Worm (Caenorhabditis elegans) whole organism, young adult: Measurements from ENCODE around the gene F38B7.10.

ENCODE experiments used
- B0261.1 ChIP-seq: sonication (generic microtip); optimal IDR thresholded peaks from 2 replicates; lab custom pipeline; 2016; ENCODE audit warnings: mild to moderate bottlenecking, missing genetic modification characterization, moderate library complexity, missing compliant biosample characterization
- C06A6.2 ChIP-seq: fragments of 200-800 bp; sonication (Bioruptor generic); conservative IDR thresholded peaks from 2 replicates; pipeline ENCODE4 v1.3.6; 2022; ENCODE audit warnings: missing genetic modification characterization, missing compliant biosample characterization
- F33H1.4 ChIP-seq: fragments of 200-800 bp; sonication (Bioruptor generic); IDR thresholded peaks from 2 replicates; pipeline ENCODE4 v1.3.6; 2022; ENCODE audit warnings: missing genetic modification reagents, missing genetic modification characterization, missing compliant biosample characterization
- F49E8.2 ChIP-seq: sonication (generic microtip); optimal IDR thresholded peaks from 3 replicates; lab custom pipeline; 2017; ENCODE audit warnings: missing genetic modification characterization, mild to moderate bottlenecking, missing compliant biosample characterization, antibody characterized with exemption, moderate library complexity; ENCODE audit not compliant: insufficient read depth
- F55B11.4 ChIP-seq: sonication (generic microtip); optimal IDR thresholded peaks from 2 replicates; lab custom pipeline; 2016; ENCODE audit warnings: missing compliant biosample characterization, missing genetic modification characterization, borderline replicate concordance; ENCODE audit not compliant: insufficient read depth
- F57A8.1 ChIP-seq: fragments of 200-800 bp; sonication (Bioruptor generic); optimal IDR thresholded peaks from 2 replicates; lab custom pipeline; 2018; ENCODE audit warnings: mild to moderate bottlenecking, missing genetic modification characterization, moderate library complexity, missing compliant biosample characterization
- akir-1 ChIP-seq: fragments of 200-800 bp; sonication (Bioruptor generic); optimal IDR thresholded peaks from 2 replicates; lab custom pipeline; 2018; ENCODE audit warnings: mild to moderate bottlenecking, missing genetic modification characterization, moderate library complexity, missing compliant biosample characterization
- aptf-2 ChIP-seq: fragments of 200-800 bp; sonication (Bioruptor generic); conservative IDR thresholded peaks from 2 replicates; pipeline ENCODE4 v1.3.6; 2022; ENCODE audit warnings: missing genetic modification reagents, missing genetic modification characterization, missing compliant biosample characterization
- attf-6 ChIP-seq: fragments of 200-800 bp; sonication (Bioruptor generic); IDR thresholded peaks from 2 replicates; pipeline ENCODE4 v1.3.6; 2022; ENCODE audit warnings: missing genetic modification reagents, missing genetic modification characterization, missing compliant biosample characterization
- cebp-1 ChIP-seq, 2 experiments: fragments of 200-800 bp in 1 of 2; sonication (Bioruptor generic) in 1 of 2; sonication (generic microtip) in 1 of 2; IDR thresholded peaks in 1 of 2; optimal IDR thresholded peaks in 1 of 2; 2 replicates each; pipeline versions ENCODE4 v1.3.6 to Lab custom; 2017 to 2022; ENCODE audit warnings: missing compliant biosample characterization in 2 of 2, missing genetic modification characterization in 2 of 2, mild to moderate bottlenecking in 1 of 2, missing genetic modification reagents in 1 of 2, moderate library complexity in 1 of 2
- ceh-91 ChIP-seq: fragments of 200-800 bp; sonication (Bioruptor generic); IDR thresholded peaks from 2 replicates; pipeline ENCODE4 v1.3.6; 2022; ENCODE audit warnings: missing genetic modification reagents, missing genetic modification characterization, missing compliant biosample characterization
- dox-1 ChIP-seq: fragments of 200-800 bp; sonication (Bioruptor generic); IDR thresholded peaks from 2 replicates; pipeline ENCODE4 v1.3.6; 2022; ENCODE audit warnings: missing genetic modification reagents, missing genetic modification characterization, missing compliant biosample characterization
- dpff-1 ChIP-seq: sonication (generic microtip); optimal IDR thresholded peaks from 2 replicates; lab custom pipeline; 2017; ENCODE audit warnings: mild to moderate bottlenecking, missing genetic modification characterization, missing compliant biosample characterization
- dpl-1 ChIP-seq: fragments of 150-350 bp; optimal IDR thresholded peaks from 2 replicates; lab custom pipeline; 2014; ENCODE audit warnings: missing biosample characterization, missing genetic modification reagents, missing genetic modification characterization
- efl-1 ChIP-seq: fragments of 150-350 bp; optimal IDR thresholded peaks from 2 replicates; lab custom pipeline; 2014; ENCODE audit warnings: missing biosample characterization, missing genetic modification reagents, missing genetic modification characterization
- egl-44 ChIP-seq: fragments of 200-800 bp; sonication (Bioruptor generic); IDR thresholded peaks from 2 replicates; pipeline ENCODE4 v1.3.6; 2022; ENCODE audit warnings: missing genetic modification reagents, missing genetic modification characterization, missing compliant biosample characterization
- egrh-3 ChIP-seq: fragments of 200-800 bp; sonication (Bioruptor generic); IDR thresholded peaks from 2 replicates; pipeline ENCODE4 v1.3.6; 2022; ENCODE audit warnings: missing genetic modification reagents, missing genetic modification characterization, missing compliant biosample characterization
- ets-4 ChIP-seq: fragments of 200-800 bp; sonication (Bioruptor generic); optimal IDR thresholded peaks from 2 replicates; lab custom pipeline; 2018; ENCODE audit warnings: mild to moderate bottlenecking, missing genetic modification characterization, missing compliant biosample characterization
- hlh-26 ChIP-seq: fragments of 200-800 bp; sonication (Bioruptor generic); conservative IDR thresholded peaks from 2 replicates; pipeline ENCODE4 v1.3.6; 2022; ENCODE audit warnings: missing genetic modification reagents, missing genetic modification characterization, missing compliant biosample characterization
- hmg-1.2 ChIP-seq: fragments of 200-800 bp; sonication (Bioruptor generic); IDR thresholded peaks from 2 replicates; pipeline ENCODE4 v1.3.6; 2022; ENCODE audit warnings: missing genetic modification reagents, missing genetic modification characterization, missing compliant biosample characterization
- hmg-20 ChIP-seq: fragments of 200-800 bp; sonication (Bioruptor generic); IDR thresholded peaks from 2 replicates; pipeline ENCODE4 v1.3.6; 2022; ENCODE audit warnings: missing genetic modification reagents, missing genetic modification characterization, missing compliant biosample characterization
- hsf-1 ChIP-seq: fragments of 200-800 bp; sonication (Bioruptor generic); IDR thresholded peaks from 2 replicates; pipeline ENCODE4 v1.3.6; 2022; ENCODE audit warnings: missing genetic modification reagents, missing genetic modification characterization, missing compliant biosample characterization
- lin-26 ChIP-seq: fragments of 200-800 bp; sonication (Bioruptor generic); IDR thresholded peaks from 2 replicates; pipeline ENCODE4 v1.3.6; 2022; ENCODE audit warnings: missing genetic modification reagents, missing genetic modification characterization, missing compliant biosample characterization
- lin-35 ChIP-seq, 3 experiments: fragments of 150-350 bp in 2 of 3; sonication (generic microtip) in 1 of 3; optimal IDR thresholded peaks; 2 replicates each; lab custom pipeline; 2014 to 2018; ENCODE audit warnings: missing biosample characterization in 3 of 3, missing genetic modification characterization in 3 of 3, missing genetic modification reagents in 3 of 3
- lin-40 ChIP-seq: sonication (generic microtip); optimal IDR thresholded peaks from 2 replicates; lab custom pipeline; 2016; ENCODE audit warnings: missing genetic modification characterization, mild to moderate bottlenecking, missing compliant biosample characterization, missing genotype, missing genetic modification reagents
- lin-54 ChIP-seq: fragments of 200-800 bp; sonication (Bioruptor generic); optimal IDR thresholded peaks from 2 replicates; lab custom pipeline; 2018; ENCODE audit warnings: mild to moderate bottlenecking, missing genetic modification characterization, missing compliant biosample characterization
- mxl-1 ChIP-seq: sonication (generic microtip); optimal IDR thresholded peaks from 2 replicates; lab custom pipeline; 2016; ENCODE audit warnings: missing genetic modification characterization, missing compliant biosample characterization
- nfyb-1 ChIP-seq: fragments of 200-800 bp; sonication (Bioruptor generic); IDR thresholded peaks from 2 replicates; pipeline ENCODE4 v1.3.6; 2022; ENCODE audit warnings: missing genetic modification reagents, missing genetic modification characterization, missing compliant biosample characterization
- nhr-179 ChIP-seq: sonication (generic microtip); optimal IDR thresholded peaks from 2 replicates; lab custom pipeline; 2016; ENCODE audit warnings: mild to moderate bottlenecking, missing genetic modification characterization, missing compliant biosample characterization
- nhr-90 ChIP-seq: sonication (generic microtip); optimal IDR thresholded peaks from 2 replicates; lab custom pipeline; 2016; ENCODE audit warnings: missing genotype, mild to moderate bottlenecking, missing genetic modification characterization, missing compliant biosample characterization
- pbrm-1 ChIP-seq: fragments of 200-800 bp; sonication (Bioruptor generic); IDR thresholded peaks from 2 replicates; pipeline ENCODE4 v1.3.6; 2022; ENCODE audit warnings: missing genetic modification reagents, missing genetic modification characterization, missing compliant biosample characterization
- rcor-1 ChIP-seq: fragments of 200-800 bp; sonication (Bioruptor generic); IDR thresholded peaks from 2 replicates; pipeline ENCODE4 v1.3.6; 2022; ENCODE audit warnings: missing genetic modification reagents, missing genetic modification characterization, missing compliant biosample characterization
- rec-8 ChIP-seq, 2 experiments: sonication (generic microtip); optimal IDR thresholded peaks; 2 replicates each; lab custom pipeline; 2016; ENCODE audit warnings: mild to moderate bottlenecking in 2 of 2, missing genetic modification characterization in 2 of 2, missing genetic modification reagents in 2 of 2, missing genotype in 2 of 2, missing biosample characterization in 1 of 2, missing compliant biosample characterization in 1 of 2, moderate library complexity in 1 of 2
- sdz-38 ChIP-seq: sonication (generic microtip); optimal IDR thresholded peaks from 2 replicates; lab custom pipeline; 2016; ENCODE audit warnings: missing genotype, missing genetic modification characterization, missing compliant biosample characterization
- snpc-3.4 ChIP-seq: sonication (generic microtip); optimal IDR thresholded peaks from 2 replicates; lab custom pipeline; 2017; ENCODE audit warnings: missing genetic modification characterization, mild to moderate bottlenecking, missing compliant biosample characterization, antibody characterized with exemption, moderate library complexity, missing genotype, missing genetic modification reagents
- unc-130 ChIP-seq: sonication (generic microtip); optimal IDR thresholded peaks from 2 replicates; lab custom pipeline; 2016; ENCODE audit warnings: missing genetic modification reagents, missing genetic modification characterization, missing compliant biosample characterization
- unc-62 ChIP-seq: fragments of 150-350 bp; optimal IDR thresholded peaks from 2 replicates; lab custom pipeline; 2014; ENCODE audit warnings: missing biosample characterization, missing genetic modification reagents, missing genetic modification characterization
- ztf-28 ChIP-seq: fragments of 200-800 bp; sonication (Bioruptor generic); IDR thresholded peaks from 2 replicates; pipeline ENCODE4 v1.3.6; 2022; ENCODE audit warnings: missing genetic modification reagents, missing genetic modification characterization, missing compliant biosample characterization

Gene F38B7.10

ce11 chrV:11554260-11554659, 8.9 kb downstream of the F38B7.10 start, which contains the start of gene duo-1 (continued):
- peak; percentile 79 for TF ChIP-seq ceh-91 (GFP tag; lab: Robert Waterston, UW)
- no peak for TF ChIP-seq cebp-1 (GFP tag; IDR thresholded peaks at IDR 0.05; lab: Robert Waterston, UW)
- no peak for TF ChIP-seq cebp-1 (tag; optimal IDR thresholded peaks at IDR 0.05; lab: Kevin White, UChicago)
- TF ChIP-seq nhr-179, result no peak
- peak; percentile 49 for TF ChIP-seq snpc-3.4 (tag; lab: Kevin White, UChicago)
- peak; percentile 28; the same call in 1 of the 2 replicates for TF ChIP-seq hmg-1.2 (GFP tag; lab: Robert Waterston, UW)
- peak; percentile 55 for TF ChIP-seq dox-1
- no peak for TF ChIP-seq hlh-26
- TF ChIP-seq attf-6 (GFP tag; lab: Robert Waterston, UW), result no peak
- TF ChIP-seq sdz-38 (tag; lab: Kevin White, UChicago), result no peak
- no peak for TF ChIP-seq F49E8.2 (tag; lab: Kevin White, UChicago)
- TF ChIP-seq unc-62, result no peak
- peak in 1 of 3 experiments; percentile 41 for TF ChIP-seq lin-35 (GFP tag; optimal IDR thresholded peaks at IDR 0.05; lab: Kevin White, UChicago)
- peak; percentile 57 for TF ChIP-seq lin-54
- no peak for TF ChIP-seq rec-8 (tag; optimal IDR thresholded peaks at IDR 0.05; lab: Kevin White, UChicago)
- peak; percentile 66 for TF ChIP-seq F33H1.4 (GFP tag; lab: Robert Waterston, UW)
- peak; percentile 82 for TF ChIP-seq dpl-1 (GFP tag; lab: Kevin White, UChicago)
- no peak for TF ChIP-seq dpff-1
- peak; percentile 95 for TF ChIP-seq efl-1 (GFP tag; lab: Kevin White, UChicago)
- TF ChIP-seq ets-4 (GFP tag; lab: Kevin White, UChicago), result no peak
- TF ChIP-seq unc-130, result peak; percentile 60
- TF ChIP-seq rcor-1 (GFP tag; lab: Robert Waterston, UW), result peak; percentile 72
- TF ChIP-seq ztf-28, result no peak
- no peak for TF ChIP-seq egrh-3 (GFP tag; lab: Robert Waterston, UW)
- no peak for TF ChIP-seq lin-40

ce11 chrV:11562643-11563042, 17.3 kb downstream of the F38B7.10 start, which contains the start of gene srx-86:
TSS of gene srx-86 (plus strand) at chrV:11562943.
- TF ChIP-seq aptf-2 (GFP tag; lab: Robert Waterston, UW), result no peak
- TF ChIP-seq F49E8.2 (tag; lab: Kevin White, UChicago), result no peak
- TF ChIP-seq B0261.1 (tag; lab: Kevin White, UChicago), result no peak
- no peak for TF ChIP-seq F57A8.1 (GFP tag; lab: Kevin White, UChicago)
- no peak for TF ChIP-seq F55B11.4 (tag; lab: Kevin White, UChicago)
- TF ChIP-seq nfyb-1 (GFP tag; lab: Robert Waterston, UW), result no peak
- no peak for TF ChIP-seq C06A6.2 (GFP tag; lab: Robert Waterston, UW)
- TF ChIP-seq mxl-1, result no peak
- no peak for TF ChIP-seq nhr-90 (tag; lab: Kevin White, UChicago)
- TF ChIP-seq lin-26 (GFP tag; lab: Robert Waterston, UW), result no peak
- no peak for TF ChIP-seq lin-54
- TF ChIP-seq hlh-26, result no peak
- TF ChIP-seq hsf-1 (GFP tag; lab: Robert Waterston, UW), result no peak
- no peak for TF ChIP-seq akir-1 (GFP tag; lab: Kevin White, UChicago)
- no peak for TF ChIP-seq pbrm-1
- TF ChIP-seq egl-44, result no peak
- TF ChIP-seq hmg-20 (GFP tag; lab: Robert Waterston, UW), result no peak
